Worm (Caenorhabditis elegans) whole organism, L3 larva: ENCODE data around the gene mnk-1.

Experiments used
- R02D3.7 ChIP-seq: fragments of 150-350 bp; optimal IDR thresholded peaks from 2 replicates; lab custom pipeline; 2014; ENCODE audit warnings: missing biosample characterization, missing genetic modification characterization
- ZK546.5 ChIP-seq: sonication (generic microtip); optimal IDR thresholded peaks from 2 replicates; lab custom pipeline; 2017; ENCODE audit warnings: missing biosample characterization, missing genetic modification characterization
- aly-2 ChIP-seq: fragments of 150-350 bp; optimal IDR thresholded peaks from 2 replicates; lab custom pipeline; 2014; ENCODE audit warnings: missing biosample characterization, missing genetic modification characterization
- ama-1 ChIP-seq: fragments of 150-350 bp; optimal IDR thresholded peaks from 2 replicates; lab custom pipeline; 2018
- ceh-16 ChIP-seq: sonication (generic microtip); optimal IDR thresholded peaks from 2 replicates; lab custom pipeline; 2017; ENCODE audit warnings: missing biosample characterization, missing genetic modification characterization
- ceh-82 ChIP-seq: fragments of 150-350 bp; optimal IDR thresholded peaks from 2 replicates; lab custom pipeline; 2014; ENCODE audit warnings: missing biosample characterization, missing genetic modification characterization
- ceh-9 ChIP-seq: sonication (generic microtip); optimal IDR thresholded peaks from 2 replicates; lab custom pipeline; 2018; ENCODE audit warnings: missing biosample characterization, missing genetic modification characterization
- daf-12 ChIP-seq: fragments of 150-350 bp; optimal IDR thresholded peaks from 2 replicates; lab custom pipeline; 2014; ENCODE audit warnings: missing biosample characterization, missing genetic modification reagents, missing genetic modification characterization
- egl-5 ChIP-seq: fragments of 150-350 bp; optimal IDR thresholded peaks from 2 replicates; lab custom pipeline; 2017; ENCODE audit warnings: missing biosample characterization, missing genetic modification reagents, missing genetic modification characterization, inconsistent platforms
- elt-1 ChIP-seq: fragments of 150-350 bp; optimal IDR thresholded peaks from 2 replicates; lab custom pipeline; 2014; ENCODE audit warnings: missing biosample characterization, missing genetic modification characterization
- elt-2 ChIP-seq: sonication (generic microtip); optimal IDR thresholded peaks from 2 replicates; lab custom pipeline; 2016; ENCODE audit warnings: missing genetic modification reagents, mild to moderate bottlenecking, missing genetic modification characterization, missing compliant biosample characterization
- eor-1 ChIP-seq, 2 experiments: fragments of 150-350 bp; optimal IDR thresholded peaks; 2 replicates each; lab custom pipeline; 2014 to 2018; ENCODE audit warnings: missing biosample characterization in 2 of 2, missing genetic modification characterization in 2 of 2
- fkh-10 ChIP-seq: sonication (generic microtip); optimal IDR thresholded peaks from 2 replicates; lab custom pipeline; 2017; ENCODE audit warnings: missing biosample characterization, missing genetic modification reagents, missing genetic modification characterization
- fkh-2 ChIP-seq: fragments of 150-350 bp; optimal IDR thresholded peaks from 2 replicates; lab custom pipeline; 2014; ENCODE audit warnings: missing biosample characterization, missing genetic modification reagents, missing genetic modification characterization
- fos-1 ChIP-seq: fragments of 150-350 bp; optimal IDR thresholded peaks from 2 replicates; lab custom pipeline; 2014; ENCODE audit warnings: missing biosample characterization, missing genetic modification characterization
- hmg-11 ChIP-seq: sonication (generic microtip); optimal IDR thresholded peaks from 2 replicates; lab custom pipeline; 2016; ENCODE audit warnings: missing genetic modification characterization, missing compliant biosample characterization
- jun-1 ChIP-seq: fragments of 150-350 bp; optimal IDR thresholded peaks from 2 replicates; lab custom pipeline; 2014; ENCODE audit warnings: missing biosample characterization, missing genetic modification reagents, missing genetic modification characterization
- lin-15B ChIP-seq: fragments of 150-350 bp; optimal IDR thresholded peaks from 2 replicates; lab custom pipeline; 2014; ENCODE audit warnings: missing biosample characterization, missing genetic modification characterization
- lin-39 ChIP-seq: fragments of 150-350 bp; optimal IDR thresholded peaks from 2 replicates; lab custom pipeline; 2018; ENCODE audit warnings: missing biosample characterization, missing genetic modification reagents, missing genetic modification characterization
- mdl-1 ChIP-seq: fragments of 150-350 bp; optimal IDR thresholded peaks from 2 replicates; lab custom pipeline; 2014; ENCODE audit warnings: missing biosample characterization, missing genetic modification characterization
- mml-1 ChIP-seq: fragments of 150-350 bp; sonication (generic microtip); optimal IDR thresholded peaks from 3 replicates; lab custom pipeline; 2014; ENCODE audit warnings: missing biosample characterization, missing genetic modification characterization
- nfya-1 ChIP-seq: sonication (generic microtip); optimal IDR thresholded peaks from 2 replicates; lab custom pipeline; 2017; ENCODE audit warnings: missing genetic modification characterization, mild to moderate bottlenecking, missing compliant biosample characterization, antibody characterized with exemption, moderate library complexity; ENCODE audit not compliant: insufficient read depth
- nhr-23 ChIP-seq: fragments of 150-350 bp; optimal IDR thresholded peaks from 2 replicates; lab custom pipeline; 2014; ENCODE audit warnings: missing biosample characterization, missing genetic modification reagents, missing genetic modification characterization
- nhr-237 ChIP-seq: fragments of 150-350 bp; optimal IDR thresholded peaks from 2 replicates; lab custom pipeline; 2014; ENCODE audit warnings: missing biosample characterization, missing genetic modification characterization
- nhr-25 ChIP-seq: sonication (generic microtip); optimal IDR thresholded peaks from 2 replicates; lab custom pipeline; 2017; ENCODE audit warnings: missing biosample characterization, missing genetic modification characterization
- nhr-28 ChIP-seq: fragments of 150-350 bp; optimal IDR thresholded peaks from 2 replicates; lab custom pipeline; 2014; ENCODE audit warnings: missing biosample characterization, missing genetic modification characterization
- nhr-67 ChIP-seq: fragments of 150-350 bp; optimal IDR thresholded peaks from 2 replicates; lab custom pipeline; 2014; ENCODE audit warnings: missing biosample characterization, missing genetic modification characterization
- nhr-76 ChIP-seq: fragments of 150-350 bp; sonication (generic microtip); optimal IDR thresholded peaks from 5 replicates; lab custom pipeline; 2014; ENCODE audit warnings: missing biosample characterization, missing genetic modification characterization
- nhr-77 ChIP-seq: fragments of 150-350 bp; optimal IDR thresholded peaks from 2 replicates; lab custom pipeline; 2014; ENCODE audit warnings: missing biosample characterization, missing genetic modification characterization
- pqm-1 ChIP-seq: fragments of 150-350 bp; optimal IDR thresholded peaks from 2 replicates; lab custom pipeline; 2017; ENCODE audit warnings: missing biosample characterization, missing genetic modification characterization, inconsistent platforms
- skn-1 ChIP-seq: fragments of 150-350 bp; optimal IDR thresholded peaks from 2 replicates; lab custom pipeline; 2014; ENCODE audit warnings: missing biosample characterization, missing genetic modification characterization
- snpc-4 ChIP-seq: fragments of 150-350 bp; optimal IDR thresholded peaks from 2 replicates; lab custom pipeline; 2014; ENCODE audit warnings: missing biosample characterization, missing genetic modification characterization
- tbx-2 ChIP-seq: sonication (generic microtip); optimal IDR thresholded peaks from 2 replicates; lab custom pipeline; 2016; ENCODE audit warnings: mild to moderate bottlenecking, missing genetic modification characterization, missing compliant biosample characterization
- unc-39 ChIP-seq: sonication (generic microtip); optimal IDR thresholded peaks from 4 replicates; lab custom pipeline; 2017; ENCODE audit warnings: missing biosample characterization, missing genetic modification characterization
- unc-62 ChIP-seq: fragments of 150-350 bp; sonication (generic microtip); optimal IDR thresholded peaks from 4 replicates; lab custom pipeline; 2014; ENCODE audit warnings: missing biosample characterization, missing genetic modification reagents, missing genetic modification characterization
- zag-1 ChIP-seq: fragments of 150-350 bp; optimal IDR thresholded peaks from 2 replicates; lab custom pipeline; 2014; ENCODE audit warnings: missing biosample characterization, missing genetic modification characterization
- ztf-11 ChIP-seq: fragments of 150-350 bp; optimal IDR thresholded peaks from 2 replicates; lab custom pipeline; 2014; ENCODE audit warnings: missing biosample characterization, missing genetic modification characterization
- ztf-4 ChIP-seq: fragments of 150-350 bp; optimal IDR thresholded peaks from 2 replicates; lab custom pipeline; 2014; ENCODE audit warnings: missing biosample characterization, missing genetic modification characterization

mnk-1 gene

ce11 chrII:10594312-10594711 is 39.5 kb upstream of the mnk-1 start:
- no peak for TF ChIP-seq nhr-28
- TF ChIP-seq ceh-82 (tag; lab: Kevin White, UChicago): no peak
- TF ChIP-seq unc-62 (GFP tag; lab: Kevin White, UChicago): no peak
- TF ChIP-seq R02D3.7 (tag; lab: Kevin White, UChicago): no peak
- TF ChIP-seq hmg-11: no peak
- TF ChIP-seq ceh-16 (tag; lab: Kevin White, UChicago): no peak
- TF ChIP-seq jun-1: no peak
- TF ChIP-seq nhr-25: no peak
- TF ChIP-seq lin-15B (tag; lab: Kevin White, UChicago): no peak
- TF ChIP-seq fkh-10 (GFP tag; lab: Kevin White, UChicago): no peak
- TF ChIP-seq nhr-77 (tag; lab: Kevin White, UChicago): no peak
- no peak for TF ChIP-seq nhr-23 (tag; lab: Kevin White, UChicago)
- TF ChIP-seq zag-1 (tag; lab: Kevin White, UChicago): no peak
- TF ChIP-seq eor-1 (tag; optimal IDR thresholded peaks at IDR 0.05; lab: Kevin White, UChicago): no peak
- no peak for TF ChIP-seq nhr-76

- TF ChIP-seq egl-5 (no peak), nhr-76 (no peak), R02D3.7 (tag; lab: Kevin White, UChicago) (no peak), hmg-11 (no peak)
These were observed 37.6 kb upstream of the mnk-1 start, which contains the start of gene crn-5 for ce11 chrII:10592452-10592851. Gene crn-5 (plus strand): TSS chrII:10592752.

- TF ChIP-seq ceh-82 (tag; lab: Kevin White, UChicago): no peak
- TF ChIP-seq fos-1: no peak
- TF ChIP-seq egl-5: no peak
- no peak for TF ChIP-seq ceh-9 (tag; lab: Kevin White, UChicago)
- no peak for TF ChIP-seq lin-39
- TF ChIP-seq fkh-2 (tag; lab: Kevin White, UChicago): no peak
- TF ChIP-seq nhr-67 (tag; lab: Kevin White, UChicago): no peak
- TF ChIP-seq nhr-28: no peak
- TF ChIP-seq ceh-16 (tag; lab: Kevin White, UChicago): no peak
- TF ChIP-seq fkh-10 (GFP tag; lab: Kevin White, UChicago): no peak
- TF ChIP-seq unc-39 (tag; lab: Kevin White, UChicago): no peak
- TF ChIP-seq nhr-77 (tag; lab: Kevin White, UChicago): no peak
- TF ChIP-seq skn-1 (tag; lab: Kevin White, UChicago): no peak
- no peak for TF ChIP-seq aly-2 (tag; lab: Kevin White, UChicago)
- TF ChIP-seq tbx-2 (tag; lab: Kevin White, UChicago): no peak
- TF ChIP-seq R02D3.7 (tag; lab: Kevin White, UChicago): no peak
- no peak for TF ChIP-seq elt-1
- TF ChIP-seq ztf-4 (tag; lab: Kevin White, UChicago): no peak
These were observed 32.9 kb upstream of the mnk-1 start, which contains the start of gene crn-3 for ce11 chrII:10587742-10588141. Gene crn-3 (plus strand): TSS chrII:10588042.

- TF ChIP-seq jun-1 (no peak), ZK546.5 (no peak), skn-1 (tag; lab: Kevin White, UChicago) (no peak), elt-2 (no peak), pqm-1 (tag; lab: Kevin White, UChicago) (no peak), nhr-28 (no peak), nhr-77 (tag; lab: Kevin White, UChicago) (no peak), nhr-237 (tag; lab: Kevin White, UChicago) (no peak), fkh-2 (tag; lab: Kevin White, UChicago) (no peak), ztf-11 (no peak), R02D3.7 (tag; lab: Kevin White, UChicago) (no peak), snpc-4 (no peak), ama-1 (lab: Kevin White, UChicago) (no peak), zag-1 (tag; lab: Kevin White, UChicago) (no peak), mdl-1 (tag; lab: Kevin White, UChicago) (no peak)
These were observed 29.2 kb upstream of the mnk-1 start, which contains the start of gene algn-9 for ce11 chrII:10584036-10584435. Gene algn-9 (plus strand): TSS chrII:10584336.

ce11 chrII:10582318-10582717 is 27.5 kb upstream of the mnk-1 start, which contains the start of gene mrps-22:
Gene mrps-22 (plus strand): TSS chrII:10582618.
- TF ChIP-seq nhr-28: no peak
- no peak for TF ChIP-seq tbx-2 (tag; lab: Kevin White, UChicago)
- TF ChIP-seq nhr-237 (tag; lab: Kevin White, UChicago): no peak
- TF ChIP-seq daf-12 (tag; lab: Kevin White, UChicago): no peak
- no peak for TF ChIP-seq mml-1 (tag; lab: Kevin White, UChicago)
- TF ChIP-seq pqm-1 (tag; lab: Kevin White, UChicago): no peak
- no peak for TF ChIP-seq nfya-1 (tag; lab: Kevin White, UChicago)
